Worm (Caenorhabditis elegans): ENCODE results near the gene tag-266.

DNA sequence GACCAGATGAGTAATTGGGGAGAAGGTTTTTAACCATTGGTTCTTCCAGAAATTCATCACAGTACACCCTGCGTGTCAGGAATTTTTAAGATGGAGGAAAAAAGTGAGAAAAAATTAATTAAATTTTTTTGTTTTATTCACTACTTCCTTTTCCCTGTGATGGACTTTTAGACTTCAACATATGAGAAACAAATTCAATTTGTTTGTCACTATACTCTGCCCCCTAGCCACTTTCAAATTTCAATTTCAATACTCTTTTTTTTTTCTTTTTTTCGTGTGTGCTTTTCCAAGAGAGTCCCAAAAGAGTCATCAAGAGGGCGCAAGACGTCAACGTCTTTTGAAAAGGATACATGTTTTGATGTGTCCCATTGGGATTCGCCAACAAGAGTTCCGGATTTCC, 27.3 kb downstream of the tag-266 start:
- TF ChIP-seq aly-2 (tag; optimal IDR thresholded peaks at IDR 0.05) (no peak), unc-130 (tag; optimal IDR thresholded peaks at IDR 0.05) (no peak), fkh-10 (GFP tag; optimal IDR thresholded peaks at IDR 0.05) (no peak), nhr-19 (GFP tag; conservative IDR thresholded peaks at IDR 0.05) (no peak), snpc-4 (tag; optimal IDR thresholded peaks at IDR 0.05) (no peak), unc-62 (GFP tag; optimal IDR thresholded peaks at IDR 0.05) (no peak), nhr-47 (tag; optimal IDR thresholded peaks at IDR 0.05) (no peak)
